Fruit fly (Drosophila melanogaster) whole organism, embryonic: Measurements from ENCODE around the gene CG14339.

Experiments used
- Atf6 ChIP-seq: fragments of 200-800 bp; sonication (Bioruptor generic); IDR thresholded peaks from 2 replicates; pipeline ENCODE4 v1.3.6; 2022; ENCODE audit warnings: missing biosample characterization, missing genetic modification characterization
- CG10431 ChIP-seq: fragments of 200-800 bp; sonication (Bioruptor generic); optimal IDR thresholded peaks from 3 replicates; lab custom pipeline; 2018; ENCODE audit warnings: missing biosample characterization, mild to moderate bottlenecking, missing genetic modification characterization
- CG12942 ChIP-seq: fragments of 200-800 bp; sonication (Bioruptor generic); optimal IDR thresholded peaks from 3 replicates; lab custom pipeline; 2016; ENCODE audit warnings: missing biosample characterization, missing genetic modification characterization
- CG13624 ChIP-seq: fragments of 200-800 bp; sonication (Bioruptor generic); optimal IDR thresholded peaks from 2 replicates; lab custom pipeline; 2016; ENCODE audit warnings: missing biosample characterization, missing genetic modification characterization
- CG15479 ChIP-seq: fragments of 200-800 bp; sonication (Bioruptor generic); optimal IDR thresholded peaks from 3 replicates; lab custom pipeline; 2019; ENCODE audit warnings: missing biosample characterization, mild to moderate bottlenecking, missing genetic modification characterization, moderate library complexity
- CG15514 ChIP-seq: fragments of 200-800 bp; sonication (Bioruptor generic); optimal IDR thresholded peaks from 3 replicates; lab custom pipeline; 2017; ENCODE audit warnings: missing biosample characterization, missing genetic modification characterization, mild to moderate bottlenecking, moderate library complexity, missing genetic modification reagents
- CG15601 ChIP-seq: fragments of 200-800 bp; sonication (Bioruptor generic); optimal IDR thresholded peaks from 3 replicates; lab custom pipeline; 2019; ENCODE audit warnings: missing biosample characterization, mild to moderate bottlenecking, missing genetic modification characterization, moderate library complexity
- CG16863 ChIP-seq: fragments of 200-800 bp; sonication (Bioruptor generic); optimal IDR thresholded peaks from 3 replicates; lab custom pipeline; 2016; ENCODE audit warnings: missing biosample characterization, missing genetic modification characterization
- CG17385 ChIP-seq: fragments of 200-800 bp; sonication (Bioruptor generic); optimal IDR thresholded peaks from 3 replicates; lab custom pipeline; 2018; ENCODE audit warnings: missing biosample characterization, mild to moderate bottlenecking, missing genetic modification characterization
- CG18764 ChIP-seq: fragments of 200-800 bp; sonication (Bioruptor generic); optimal IDR thresholded peaks from 3 replicates; lab custom pipeline; 2016; ENCODE audit warnings: missing biosample characterization, missing genetic modification characterization
- CG2199 ChIP-seq: fragments of 200-800 bp; sonication (Bioruptor generic); IDR thresholded peaks from 3 replicates; pipeline ENCODE4 v1.3.6; 2022; ENCODE audit warnings: missing biosample characterization, missing genetic modification characterization
- CG2202 ChIP-seq: fragments of 200-800 bp; sonication (Bioruptor generic); optimal IDR thresholded peaks from 2 replicates; lab custom pipeline; 2018; ENCODE audit warnings: missing biosample characterization, mild to moderate bottlenecking, missing genetic modification characterization
- CG30020 ChIP-seq: fragments of 200-800 bp; optimal IDR thresholded peaks from 2 replicates; lab custom pipeline; 2019; ENCODE audit warnings: missing biosample characterization, mild to moderate bottlenecking, missing genetic modification characterization, moderate library complexity
- CG3407 ChIP-seq: fragments of 200-800 bp; sonication (Bioruptor generic); optimal IDR thresholded peaks from 2 replicates; lab custom pipeline; 2018; ENCODE audit warnings: missing biosample characterization, mild to moderate bottlenecking, missing genetic modification characterization
- CG34376 ChIP-seq: fragments of 200-800 bp; sonication (Bioruptor generic); optimal IDR thresholded peaks from 2 replicates; lab custom pipeline; 2018; ENCODE audit warnings: missing biosample characterization, mild to moderate bottlenecking, missing genetic modification characterization
- CG4360 ChIP-seq: fragments of 200-800 bp; sonication (Bioruptor generic); IDR thresholded peaks from 2 replicates; pipeline ENCODE4 v1.3.6; 2022; ENCODE audit warnings: missing biosample characterization, missing genetic modification characterization
- CG4707 ChIP-seq: fragments of 200-800 bp; sonication (Bioruptor generic); optimal IDR thresholded peaks from 2 replicates; lab custom pipeline; 2018; ENCODE audit warnings: missing biosample characterization, mild to moderate bottlenecking, missing genetic modification characterization, moderate library complexity
- CG4730 ChIP-seq: fragments of 200-800 bp; sonication (Bioruptor generic); IDR thresholded peaks from 2 replicates; pipeline ENCODE4 v1.3.6; 2022; ENCODE audit warnings: missing biosample characterization, missing genetic modification characterization
- CG6654 ChIP-seq: fragments of 200-800 bp; sonication (Bioruptor generic); optimal IDR thresholded peaks from 2 replicates; lab custom pipeline; 2017; ENCODE audit warnings: missing biosample characterization, mild to moderate bottlenecking, missing genetic modification characterization
- CG7556 ChIP-seq: fragments of 200-800 bp; sonication (Bioruptor generic); optimal IDR thresholded peaks from 2 replicates; lab custom pipeline; 2017; ENCODE audit warnings: missing biosample characterization, mild to moderate bottlenecking, missing genetic modification characterization
- CG8944 ChIP-seq: fragments of 200-800 bp; sonication (Bioruptor generic); optimal IDR thresholded peaks from 3 replicates; lab custom pipeline; 2016; ENCODE audit warnings: missing biosample characterization, missing genetic modification characterization
- CkIIα-i1 ChIP-seq: fragments of 200-800 bp; sonication (Bioruptor generic); IDR thresholded peaks from 2 replicates; pipeline ENCODE4 v1.3.6; 2022; ENCODE audit warnings: missing biosample characterization, missing genetic modification characterization
- CrebB ChIP-seq: fragments of 200-800 bp; sonication (Bioruptor generic); optimal IDR thresholded peaks from 3 replicates; lab custom pipeline; 2018; ENCODE audit warnings: missing biosample characterization, mild to moderate bottlenecking, missing genetic modification characterization
- Drgx ChIP-seq: fragments of 200-800 bp; sonication (Bioruptor generic); IDR thresholded peaks from 2 replicates; pipeline ENCODE4 v1.3.6; 2022; ENCODE audit warnings: missing biosample characterization, missing genetic modification characterization
- E2f1 ChIP-seq: fragments of 200-800 bp; sonication (Bioruptor generic); IDR thresholded peaks from 2 replicates; pipeline ENCODE4 v1.3.6; 2022; ENCODE audit warnings: missing biosample characterization, missing genetic modification characterization
- Fer2 ChIP-seq: fragments of 200-800 bp; sonication (Bioruptor generic); optimal IDR thresholded peaks from 2 replicates; lab custom pipeline; 2018; ENCODE audit warnings: missing biosample characterization, mild to moderate bottlenecking, missing genetic modification characterization, moderate library complexity
- Gug ChIP-seq: fragments of 200-800 bp; sonication (Bioruptor generic); IDR thresholded peaks from 4 replicates; pipeline ENCODE4 v1.3.6; 2022; ENCODE audit warnings: missing biosample characterization, missing genetic modification characterization
- HLH54F ChIP-seq: fragments of 200-800 bp; sonication (Bioruptor generic); optimal IDR thresholded peaks from 3 replicates; lab custom pipeline; 2016; ENCODE audit warnings: missing biosample characterization, missing genetic modification characterization
- HmgD ChIP-seq: fragments of 200-800 bp; sonication (Bioruptor generic); optimal IDR thresholded peaks from 3 replicates; lab custom pipeline; 2016; ENCODE audit warnings: missing biosample characterization, missing genetic modification characterization
- Hr39 ChIP-seq: fragments of >200 bp; optimal IDR thresholded peaks from 2 replicates; lab custom pipeline; 2017
- Lim3 ChIP-seq: fragments of 200-800 bp; sonication (Bioruptor generic); IDR thresholded peaks from 2 replicates; pipeline ENCODE4 v1.3.6; 2022; ENCODE audit warnings: missing biosample characterization, missing genetic modification characterization
- MTF-1 ChIP-seq: fragments of 200-800 bp; sonication (Bioruptor generic); optimal IDR thresholded peaks from 2 replicates; lab custom pipeline; 2018; ENCODE audit warnings: missing biosample characterization, mild to moderate bottlenecking, missing genetic modification characterization, borderline replicate concordance
- Myb ChIP-seq: fragments of 200-800 bp; sonication (Bioruptor generic); optimal IDR thresholded peaks from 2 replicates; lab custom pipeline; 2016; ENCODE audit warnings: missing biosample characterization, missing genetic modification characterization
- Oli ChIP-seq: fragments of 200-800 bp; sonication (Bioruptor generic); optimal IDR thresholded peaks from 2 replicates; lab custom pipeline; 2018; ENCODE audit warnings: missing biosample characterization, mild to moderate bottlenecking, missing genetic modification characterization, moderate library complexity
- Ravus ChIP-seq: fragments of 200-800 bp; sonication (Bioruptor generic); IDR thresholded peaks from 2 replicates; pipeline ENCODE4 v1.3.6; 2022; ENCODE audit warnings: missing biosample characterization, missing genetic modification characterization
- Tbp ChIP-seq: fragments of >200 bp; optimal IDR thresholded peaks from 2 replicates; lab custom pipeline; 2018; ENCODE audit warnings: missing biosample characterization, missing genetic modification characterization
- bbx ChIP-seq: fragments of 200-800 bp; sonication (Bioruptor generic); IDR thresholded peaks from 2 replicates; pipeline ENCODE4 v1.3.6; 2022; ENCODE audit warnings: missing biosample characterization, missing genetic modification characterization; ENCODE audit not compliant: partially characterized antibody
- bcd ChIP-seq: fragments of 200-800 bp; sonication (Bioruptor generic); optimal IDR thresholded peaks from 2 replicates; lab custom pipeline; 2017; ENCODE audit warnings: missing biosample characterization, mild to moderate bottlenecking, missing genetic modification characterization
- chif ChIP-seq, 2 experiments: fragments of 200-800 bp; sonication (Bioruptor generic); optimal IDR thresholded peaks; 3 replicates each; lab custom pipeline; 2016; ENCODE audit warnings: missing biosample characterization in 2 of 2, missing genetic modification characterization in 2 of 2
- cwo ChIP-seq: fragments of 200-800 bp; sonication (Bioruptor generic); optimal IDR thresholded peaks from 3 replicates; lab custom pipeline; 2017; ENCODE audit warnings: missing biosample characterization, missing genetic modification characterization, mild to moderate bottlenecking, moderate library complexity, missing genetic modification reagents
- dysf ChIP-seq: fragments of 200-800 bp; sonication (Bioruptor generic); IDR thresholded peaks from 3 replicates; pipeline ENCODE4 v1.3.6; 2022; ENCODE audit warnings: missing biosample characterization, missing genetic modification characterization
- eve ChIP-seq, 2 experiments: fragments of >200 bp; optimal IDR thresholded peaks; 2 replicates each; lab custom pipeline; 2017; ENCODE audit warnings: missing biosample characterization in 2 of 2, missing genetic modification characterization in 2 of 2
- mirr ChIP-seq: fragments of 200-800 bp; sonication (Bioruptor generic); optimal IDR thresholded peaks from 3 replicates; lab custom pipeline; 2018; ENCODE audit warnings: missing biosample characterization, mild to moderate bottlenecking, missing genetic modification characterization
- nau ChIP-seq: fragments of 200-800 bp; sonication (Bioruptor generic); optimal IDR thresholded peaks from 3 replicates; lab custom pipeline; 2017; ENCODE audit warnings: missing biosample characterization, mild to moderate bottlenecking, missing genetic modification characterization, missing genetic modification reagents
- nerfin-2 ChIP-seq: fragments of 200-800 bp; sonication (Bioruptor generic); IDR thresholded peaks from 2 replicates; pipeline ENCODE4 v1.3.6; 2022; ENCODE audit warnings: missing biosample characterization, missing genetic modification characterization; ENCODE audit not compliant: partially characterized antibody
- odd ChIP-seq: fragments of 200-800 bp; sonication (Bioruptor generic); optimal IDR thresholded peaks from 2 replicates; lab custom pipeline; 2017; ENCODE audit warnings: missing biosample characterization, mild to moderate bottlenecking, missing genetic modification characterization
- sim ChIP-seq: fragments of 200-800 bp; sonication (Bioruptor generic); IDR thresholded peaks from 2 replicates; pipeline ENCODE4 v1.3.6; 2022; ENCODE audit warnings: missing biosample characterization, missing genetic modification characterization
- slp2 ChIP-seq: fragments of 200-800 bp; sonication (Bioruptor generic); optimal IDR thresholded peaks from 2 replicates; lab custom pipeline; 2016; ENCODE audit warnings: missing biosample characterization, missing genetic modification characterization
- toy ChIP-seq: fragments of 200-800 bp; sonication (Bioruptor generic); IDR thresholded peaks from 2 replicates; pipeline ENCODE4 v1.3.6; 2022; ENCODE audit warnings: missing biosample characterization, missing genetic modification characterization

The CG14339 gene

DNA sequence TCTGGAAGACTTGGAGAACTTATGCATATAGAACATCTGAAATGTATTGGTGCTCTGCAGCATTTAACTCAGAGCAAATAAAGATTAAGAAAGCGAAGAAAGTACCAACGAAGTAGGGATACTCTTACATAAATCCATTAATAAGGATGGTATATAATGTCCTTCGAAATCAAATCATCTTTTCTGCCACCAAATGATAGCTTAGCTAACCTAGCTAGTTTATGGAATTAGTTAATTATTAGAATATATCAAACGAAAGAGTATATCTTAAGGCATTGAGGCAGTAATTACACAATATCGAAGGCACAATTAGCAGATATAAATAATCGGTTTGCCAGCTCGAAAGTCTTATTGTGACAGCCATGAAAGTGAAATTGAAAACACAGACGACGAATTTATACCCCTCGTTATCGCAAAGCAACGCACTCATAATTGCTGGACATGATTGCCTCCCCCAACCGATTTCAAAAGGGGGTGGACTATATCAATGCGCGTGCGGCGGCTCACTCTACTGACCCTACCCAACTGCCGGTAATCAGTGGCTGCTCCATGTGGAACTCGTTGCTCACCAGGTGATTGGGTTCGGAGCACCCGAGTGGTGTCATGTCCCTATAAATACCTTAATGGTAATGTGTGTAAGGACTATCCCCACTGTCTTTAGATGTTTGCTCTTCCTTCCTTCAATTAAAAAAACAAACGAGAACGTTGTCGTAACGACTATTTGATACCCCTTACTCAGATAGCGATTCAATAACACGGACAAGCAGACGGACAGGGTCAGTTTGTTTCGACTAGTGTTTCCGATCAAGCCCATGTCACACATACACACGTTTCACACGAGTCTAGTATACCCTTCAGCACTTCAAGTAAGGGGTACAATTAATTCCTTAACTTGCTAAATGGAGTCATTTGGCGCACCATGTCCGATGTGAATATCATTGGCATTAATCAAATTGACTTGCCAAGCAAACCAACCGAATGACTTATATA lies 36.3 kb downstream of the CG14339 start (continued):
- TF ChIP-seq Fer2 (no peak), odd (GFP tag; lab: Kevin White, UChicago) (no peak), CG6654 (GFP tag; lab: Kevin White, UChicago) (peak; percentile 4), CG4707 (GFP tag; lab: Kevin White, UChicago) (no peak), CkIIα-i1 (GFP tag; lab: Robert Waterston, UW) (no peak), HLH54F (GFP tag; lab: Kevin White, UChicago) (no peak), CG34376 (GFP tag; lab: Kevin White, UChicago) (no peak), CG2202 (peak; percentile 51), CG13624 (GFP tag; lab: Kevin White, UChicago) (peak; percentile 35), CG2199 (GFP tag; lab: Robert Waterston, UW) (no peak), Gug (GFP tag; lab: Robert Waterston, UW) (peak; percentile 19; the same call in 1 of the 4 replicates), chif (GFP tag; optimal IDR thresholded peaks at IDR 0.05; lab: Kevin White, UChicago) (peak; percentile 30 to 40), HmgD (GFP tag; lab: Kevin White, UChicago) (no peak), Tbp (GFP tag; lab: Kevin White, UChicago) (no peak), sim (GFP tag; lab: Robert Waterston, UW) (peak; percentile 29; the same call in 1 of the 2 replicates), Atf6 (GFP tag; lab: Robert Waterston, UW) (0 out of 2 replicates have a peak, but pooled peaks have one; percentile 30), bbx (no peak), cwo (peak; percentile 53), nerfin-2 (GFP tag; lab: Robert Waterston, UW) (no peak), Myb (GFP tag; lab: Kevin White, UChicago) (peak; percentile 5), nau (no peak), Ravus (GFP tag; lab: Robert Waterston, UW) (no peak), CG4360 (GFP tag; lab: Robert Waterston, UW) (no peak), CG8944 (peak; percentile 14), CG15479 (GFP tag; lab: Kevin White, UChicago) (no peak), CG16863 (GFP tag; lab: Kevin White, UChicago) (peak; percentile 26), Hr39 (no peak), dysf (GFP tag; lab: Robert Waterston, UW) (0 out of 3 replicates have a peak, but pooled peaks have one; percentile 40), CG7556 (GFP tag; lab: Kevin White, UChicago) (peak; percentile 28), CG30020 (no peak), CG4730 (GFP tag; lab: Robert Waterston, UW) (0 out of 2 replicates have a peak, but pooled peaks have one; percentile 10), CG15601 (peak; percentile 54), eve (GFP tag; optimal IDR thresholded peaks at IDR 0.05; lab: Kevin White, UChicago) (no peak), toy (no peak), CG12942 (GFP tag; lab: Kevin White, UChicago) (peak; percentile 2), Lim3 (GFP tag; lab: Robert Waterston, UW) (no peak), CG17385 (GFP tag; lab: Kevin White, UChicago) (peak; percentile 64), CG18764 (no peak), bcd (GFP tag; lab: Kevin White, UChicago) (peak; percentile 53), MTF-1 (no peak), slp2 (no peak), Oli (tag; lab: Kevin White, UChicago) (peak; percentile 68), CG10431 (GFP tag; lab: Kevin White, UChicago) (no peak), E2f1 (GFP tag; lab: Robert Waterston, UW) (no peak; the same call in 1 of the 2 replicates), Drgx (GFP tag; lab: Robert Waterston, UW) (peak; percentile 43; the same call in 1 of the 2 replicates), CG15514 (peak; percentile 34), CG3407 (GFP tag; lab: Kevin White, UChicago) (no peak), CrebB (tag; lab: Kevin White, UChicago) (peak; percentile 1), mirr (GFP tag; lab: Kevin White, UChicago) (no peak)
